Fruit fly (Drosophila melanogaster) whole organism, embryonic: Measurements from ENCODE around the gene CG31493.

Experiments
- CG10431 ChIP-seq: fragments of 200-800 bp; sonication (Bioruptor generic); optimal IDR thresholded peaks from 3 replicates; lab custom pipeline; 2018; ENCODE audit warnings: missing biosample characterization, mild to moderate bottlenecking, missing genetic modification characterization
- CG10565 ChIP-seq: fragments of 200-800 bp; sonication (Bioruptor generic); optimal IDR thresholded peaks from 3 replicates; lab custom pipeline; 2016; ENCODE audit warnings: missing biosample characterization, mild to moderate bottlenecking, missing genetic modification characterization
- CG11247 ChIP-seq: fragments of 200-800 bp; sonication (Bioruptor generic); IDR thresholded peaks from 2 replicates; pipeline ENCODE4 v1.3.6; 2022; ENCODE audit warnings: missing biosample characterization, missing genetic modification characterization
- CG12236 ChIP-seq: fragments of 200-800 bp; sonication (Bioruptor generic); optimal IDR thresholded peaks from 2 replicates; lab custom pipeline; 2016; ENCODE audit warnings: missing biosample characterization, missing genetic modification characterization
- CG12659 ChIP-seq: fragments of 200-800 bp; sonication (Bioruptor generic); optimal IDR thresholded peaks from 3 replicates; lab custom pipeline; 2017; ENCODE audit warnings: mild to moderate bottlenecking, missing biosample characterization, missing genetic modification reagents, missing genetic modification characterization
- CG12744 ChIP-seq: fragments of 200-800 bp; sonication (Bioruptor generic); optimal IDR thresholded peaks from 2 replicates; lab custom pipeline; 2016; ENCODE audit warnings: missing biosample characterization, missing genetic modification characterization
- CG12942 ChIP-seq: fragments of 200-800 bp; sonication (Bioruptor generic); optimal IDR thresholded peaks from 3 replicates; lab custom pipeline; 2016; ENCODE audit warnings: missing biosample characterization, missing genetic modification characterization
- CG14014 ChIP-seq: fragments of 200-800 bp; sonication (Bioruptor generic); IDR thresholded peaks from 2 replicates; pipeline ENCODE4 v1.3.6; 2022; ENCODE audit warnings: missing biosample characterization, missing genetic modification characterization
- CG14965 ChIP-seq: fragments of 200-800 bp; sonication (Bioruptor generic); optimal IDR thresholded peaks from 2 replicates; lab custom pipeline; 2016; ENCODE audit warnings: missing biosample characterization, missing genetic modification characterization, borderline replicate concordance
- CG15011 ChIP-seq: fragments of 200-800 bp; sonication (Bioruptor generic); optimal IDR thresholded peaks from 3 replicates; lab custom pipeline; 2018; ENCODE audit warnings: missing biosample characterization, mild to moderate bottlenecking, missing genetic modification characterization
- CG15269 ChIP-seq: fragments of 200-800 bp; sonication (Bioruptor generic); optimal IDR thresholded peaks from 2 replicates; lab custom pipeline; 2018; ENCODE audit warnings: missing biosample characterization, mild to moderate bottlenecking, missing genetic modification characterization, moderate library complexity
- CG17568 ChIP-seq: fragments of 200-800 bp; sonication (Bioruptor generic); optimal IDR thresholded peaks from 2 replicates; lab custom pipeline; 2018; ENCODE audit warnings: missing biosample characterization, mild to moderate bottlenecking, missing genetic modification characterization, moderate library complexity
- CG2116 ChIP-seq: fragments of 200-800 bp; sonication (Bioruptor generic); optimal IDR thresholded peaks from 3 replicates; lab custom pipeline; 2018; ENCODE audit warnings: missing biosample characterization, mild to moderate bottlenecking, missing genetic modification characterization
- CG2678 ChIP-seq: fragments of 200-800 bp; sonication (Bioruptor generic); optimal IDR thresholded peaks from 3 replicates; lab custom pipeline; 2019; ENCODE audit warnings: missing biosample characterization, mild to moderate bottlenecking, missing genetic modification characterization, moderate library complexity
- CG31365 ChIP-seq: fragments of 200-800 bp; sonication (Bioruptor generic); optimal IDR thresholded peaks from 2 replicates; lab custom pipeline; 2018; ENCODE audit warnings: missing biosample characterization, mild to moderate bottlenecking, missing genetic modification characterization
- CG5245 ChIP-seq: fragments of 200-800 bp; sonication (Bioruptor generic); optimal IDR thresholded peaks from 3 replicates; lab custom pipeline; 2016; ENCODE audit warnings: missing biosample characterization, missing genetic modification characterization
- CG7928 ChIP-seq: fragments of 200-800 bp; sonication (Bioruptor generic); optimal IDR thresholded peaks from 2 replicates; lab custom pipeline; 2017; ENCODE audit warnings: missing biosample characterization, mild to moderate bottlenecking, missing genetic modification characterization
- CG8944 ChIP-seq: fragments of 200-800 bp; sonication (Bioruptor generic); optimal IDR thresholded peaks from 3 replicates; lab custom pipeline; 2016; ENCODE audit warnings: missing biosample characterization, missing genetic modification characterization
- CG9215 ChIP-seq: fragments of 200-800 bp; sonication (Bioruptor generic); IDR thresholded peaks from 2 replicates; pipeline ENCODE4 v1.3.6; 2022; ENCODE audit warnings: missing biosample characterization, missing genetic modification characterization
- CG9727 ChIP-seq: fragments of 200-800 bp; sonication (Bioruptor generic); optimal IDR thresholded peaks from 3 replicates; lab custom pipeline; 2017; ENCODE audit warnings: missing biosample characterization, mild to moderate bottlenecking, missing genetic modification characterization
- D19A ChIP-seq: fragments of 200-800 bp; optimal IDR thresholded peaks from 3 replicates; lab custom pipeline; 2019; ENCODE audit warnings: missing biosample characterization, mild to moderate bottlenecking, missing genetic modification characterization, moderate library complexity
- E2f1 ChIP-seq: fragments of 200-800 bp; sonication (Bioruptor generic); IDR thresholded peaks from 2 replicates; pipeline ENCODE4 v1.3.6; 2022; ENCODE audit warnings: missing biosample characterization, missing genetic modification characterization
- Ets65A ChIP-seq: fragments of 200-800 bp; sonication (Bioruptor generic); peaks from one replicate; lab custom pipeline; 2016; ENCODE audit warnings: missing biosample characterization, missing genetic modification characterization
- Gug ChIP-seq: fragments of 200-800 bp; sonication (Bioruptor generic); IDR thresholded peaks from 4 replicates; pipeline ENCODE4 v1.3.6; 2022; ENCODE audit warnings: missing biosample characterization, missing genetic modification characterization
- Hr39 ChIP-seq: fragments of >200 bp; optimal IDR thresholded peaks from 2 replicates; lab custom pipeline; 2017
- Jarid2 ChIP-seq: fragments of 200-800 bp; sonication (Bioruptor generic); optimal IDR thresholded peaks from 3 replicates; lab custom pipeline; 2017; ENCODE audit warnings: mild to moderate bottlenecking, missing biosample characterization, missing genetic modification reagents, missing genetic modification characterization
- Neu2 ChIP-seq: fragments of 200-800 bp; sonication (Bioruptor generic); optimal IDR thresholded peaks from 3 replicates; lab custom pipeline; 2016; ENCODE audit warnings: missing biosample characterization, missing genetic modification characterization, borderline replicate concordance
- Oaz ChIP-seq: fragments of 200-800 bp; sonication (Bioruptor generic); IDR thresholded peaks from 2 replicates; pipeline ENCODE4 v1.3.6; 2022; ENCODE audit warnings: missing biosample characterization, missing genetic modification characterization
- PHDP ChIP-seq: fragments of 200-800 bp; sonication (Bioruptor generic); optimal IDR thresholded peaks from 3 replicates; lab custom pipeline; 2018; ENCODE audit warnings: missing biosample characterization, mild to moderate bottlenecking, missing genetic modification characterization, moderate library complexity
- Side ChIP-seq: fragments of 200-800 bp; sonication (Bioruptor generic); optimal IDR thresholded peaks from 2 replicates; lab custom pipeline; 2016; ENCODE audit warnings: missing biosample characterization, missing genetic modification characterization
- Stat92E ChIP-seq, 3 experiments: fragments of >200 bp in 2 of 3; fragments of 200-800 bp in 1 of 3; sonication (Bioruptor generic) in 1 of 3; optimal IDR thresholded peaks; 2 replicates each; lab custom pipeline; 2017 to 2019; ENCODE audit warnings: missing biosample characterization in 3 of 3, missing genetic modification characterization in 3 of 3, mild to moderate bottlenecking in 1 of 3, moderate library complexity in 1 of 3
- YL-1 ChIP-seq: fragments of 200-800 bp; sonication (Bioruptor generic); optimal IDR thresholded peaks from 3 replicates; lab custom pipeline; 2017; ENCODE audit warnings: missing biosample characterization, mild to moderate bottlenecking, missing genetic modification characterization
- ab ChIP-seq: fragments of 200-800 bp; sonication (Bioruptor generic); optimal IDR thresholded peaks from 2 replicates; lab custom pipeline; 2016; ENCODE audit warnings: missing biosample characterization, missing genetic modification characterization
- ato ChIP-seq: fragments of 200-800 bp; sonication (Bioruptor generic); IDR thresholded peaks from 2 replicates; pipeline ENCODE4 v1.3.6; 2022; ENCODE audit warnings: missing biosample characterization, missing genetic modification characterization; ENCODE audit not compliant: partially characterized antibody
- cas ChIP-seq: fragments of 200-800 bp; sonication (Bioruptor generic); IDR thresholded peaks from 2 replicates; pipeline ENCODE4 v1.3.6; 2022; ENCODE audit warnings: missing biosample characterization, missing genetic modification characterization
- chm ChIP-seq: fragments of 200-800 bp; sonication (Bioruptor generic); IDR thresholded peaks from 2 replicates; pipeline ENCODE4 v1.3.6; 2022; ENCODE audit warnings: missing biosample characterization, missing genetic modification characterization
- chn ChIP-seq: fragments of 200-800 bp; sonication (Bioruptor generic); optimal IDR thresholded peaks from 2 replicates; lab custom pipeline; 2016; ENCODE audit warnings: missing biosample characterization, missing genetic modification characterization
- crc ChIP-seq: fragments of 200-800 bp; sonication (Bioruptor generic); optimal IDR thresholded peaks from 2 replicates; lab custom pipeline; 2016; ENCODE audit warnings: missing biosample characterization, missing genetic modification characterization
- cwo ChIP-seq: fragments of 200-800 bp; sonication (Bioruptor generic); optimal IDR thresholded peaks from 3 replicates; lab custom pipeline; 2017; ENCODE audit warnings: missing biosample characterization, missing genetic modification characterization, mild to moderate bottlenecking, moderate library complexity, missing genetic modification reagents
- dmrt11E ChIP-seq: fragments of 200-800 bp; sonication (Bioruptor generic); optimal IDR thresholded peaks from 3 replicates; lab custom pipeline; 2018; ENCODE audit warnings: missing biosample characterization, mild to moderate bottlenecking, missing genetic modification characterization, moderate library complexity
- dysf ChIP-seq: fragments of 200-800 bp; sonication (Bioruptor generic); IDR thresholded peaks from 3 replicates; pipeline ENCODE4 v1.3.6; 2022; ENCODE audit warnings: missing biosample characterization, missing genetic modification characterization
- eyg ChIP-seq: fragments of 200-800 bp; sonication (Bioruptor generic); optimal IDR thresholded peaks from 3 replicates; lab custom pipeline; 2016; ENCODE audit warnings: missing biosample characterization, missing genetic modification characterization
- gfzf ChIP-seq: fragments of 200-800 bp; sonication (Bioruptor generic); optimal IDR thresholded peaks from 2 replicates; lab custom pipeline; 2016; ENCODE audit warnings: missing biosample characterization, mild to moderate bottlenecking, missing genetic modification characterization, moderate library complexity
- mam ChIP-seq: fragments of 200-800 bp; sonication (Bioruptor generic); optimal IDR thresholded peaks from 3 replicates; lab custom pipeline; 2016; ENCODE audit warnings: missing biosample characterization, missing genetic modification characterization
- nerfin-2 ChIP-seq: fragments of 200-800 bp; sonication (Bioruptor generic); IDR thresholded peaks from 2 replicates; pipeline ENCODE4 v1.3.6; 2022; ENCODE audit warnings: missing biosample characterization, missing genetic modification characterization; ENCODE audit not compliant: partially characterized antibody
- sc ChIP-seq, 3 experiments: fragments of >200 bp in 2 of 3; fragments of 200-800 bp in 1 of 3; sonication (Bioruptor generic) in 1 of 3; optimal IDR thresholded peaks; 2 replicates in 2 of 3; 3 replicates in 1 of 3; lab custom pipeline; 2017; ENCODE audit warnings: mild to moderate bottlenecking in 1 of 3, missing biosample characterization in 1 of 3, missing genetic modification characterization in 1 of 3, missing genetic modification reagents in 1 of 3
- trem ChIP-seq: fragments of 200-800 bp; optimal IDR thresholded peaks from 3 replicates; lab custom pipeline; 2019; ENCODE audit warnings: missing biosample characterization, mild to moderate bottlenecking, missing genetic modification characterization, moderate library complexity
- zen2 ChIP-seq: fragments of 200-800 bp; sonication (Bioruptor generic); IDR thresholded peaks from 3 replicates; pipeline ENCODE4 v1.3.6; 2022; ENCODE audit warnings: missing biosample characterization, missing genetic modification characterization; ENCODE audit not compliant: partially characterized antibody

The CG31493 gene

DNA sequence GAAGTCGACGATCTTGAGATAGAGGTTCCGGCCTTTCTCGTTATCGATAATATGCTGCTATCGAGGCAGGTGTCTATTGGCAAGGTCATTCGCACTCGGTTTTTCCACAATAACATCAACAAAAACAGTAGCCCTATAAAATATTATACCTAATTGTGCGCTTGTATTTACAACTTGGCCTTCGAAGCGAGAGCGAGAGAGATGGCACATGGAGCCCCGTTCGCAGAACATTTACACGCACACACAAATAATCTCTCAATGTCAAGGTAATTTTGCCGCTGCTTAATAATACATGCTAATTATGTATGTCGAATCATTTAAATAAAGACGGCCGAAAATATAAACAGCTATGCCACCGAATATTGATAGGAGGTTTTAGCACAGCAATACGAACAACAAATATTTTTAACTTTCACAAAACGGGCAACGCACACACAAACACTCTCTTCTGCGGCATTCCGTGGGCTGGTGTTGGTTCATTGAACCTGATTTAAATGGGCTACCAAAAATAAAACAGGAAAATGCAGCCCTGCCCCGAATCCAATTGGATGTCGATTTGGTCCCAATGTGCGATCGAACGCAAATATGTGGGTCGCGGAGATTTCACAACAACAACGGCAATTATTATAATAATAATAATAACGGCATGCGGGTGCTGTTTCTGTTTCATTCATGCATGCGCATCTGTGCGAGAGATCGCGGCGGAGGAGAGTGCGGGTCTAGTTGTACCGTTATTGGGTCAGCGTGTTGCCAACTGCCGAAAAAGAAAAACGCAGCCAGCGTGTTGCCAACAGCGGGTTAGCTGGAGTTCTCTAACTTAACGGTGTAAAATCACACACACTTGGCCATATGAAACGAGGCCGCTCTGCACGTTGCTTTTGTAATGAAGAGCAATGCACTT lies 8.9 kb upstream of the CG31493 start (continued):
- TF ChIP-seq mam (GFP tag; lab: Kevin White, UChicago): no peak
- no peak for TF ChIP-seq CG15011 (GFP tag; lab: Kevin White, UChicago)
- TF ChIP-seq E2f1 (GFP tag; lab: Robert Waterston, UW): no peak
- peak; percentile 37; the same call in 1 of the 2 replicates for TF ChIP-seq CG9215 (GFP tag; lab: Robert Waterston, UW)
- peak; percentile 1 for TF ChIP-seq cwo (GFP tag; lab: Kevin White, UChicago)
- TF ChIP-seq YL-1: no peak
- TF ChIP-seq CG11247: no peak
- TF ChIP-seq CG2678: no peak
- no peak for TF ChIP-seq CG12744 (GFP tag; lab: Kevin White, UChicago)
- no peak for TF ChIP-seq Neu2 (GFP tag; lab: Kevin White, UChicago)
- TF ChIP-seq ato (GFP tag; lab: Robert Waterston, UW): no peak
- no peak for TF ChIP-seq CG12659 (GFP tag; lab: Kevin White, UChicago)
- TF ChIP-seq dmrt11E (tag; lab: Kevin White, UChicago): no peak
- TF ChIP-seq CG14965 (GFP tag; lab: Kevin White, UChicago): no peak
- no peak for TF ChIP-seq chn (GFP tag; lab: Kevin White, UChicago)
- TF ChIP-seq crc (GFP tag; lab: Kevin White, UChicago): no peak
- no peak for TF ChIP-seq gfzf (GFP tag; lab: Kevin White, UChicago)
- TF ChIP-seq CG5245 (GFP tag; lab: Kevin White, UChicago): no peak
- no peak for TF ChIP-seq PHDP (tag; lab: Kevin White, UChicago)
- no peak for TF ChIP-seq cas (GFP tag; lab: Robert Waterston, UW)
- no peak for TF ChIP-seq CG10565
- TF ChIP-seq CG9727 (GFP tag; lab: Kevin White, UChicago): peak; percentile 2
- 0 out of 2 replicates have a peak, but pooled peaks have one; percentile 39 for TF ChIP-seq chm (GFP tag; lab: Robert Waterston, UW)
- no peak for TF ChIP-seq nerfin-2 (GFP tag; lab: Robert Waterston, UW)
- no peak for TF ChIP-seq CG14014
- TF ChIP-seq Hr39 (lab: Kevin White, UChicago): no peak
- TF ChIP-seq CG12942 (GFP tag; lab: Kevin White, UChicago): no peak
- TF ChIP-seq CG17568 (GFP tag; lab: Kevin White, UChicago): no peak
- peak; percentile 26 for TF ChIP-seq CG2116 (GFP tag; lab: Kevin White, UChicago)
- TF ChIP-seq Gug: no peak
- no peak for TF ChIP-seq ab
- no peak for TF ChIP-seq Side (GFP tag; lab: Kevin White, UChicago)
- no peak for TF ChIP-seq sc (optimal IDR thresholded peaks at IDR 0.05; lab: Kevin White, UChicago)
- TF ChIP-seq sc (GFP tag; optimal IDR thresholded peaks at IDR 0.05; lab: Kevin White, UChicago): no peak
- no peak for TF ChIP-seq zen2 (GFP tag; lab: Robert Waterston, UW)
- no peak for TF ChIP-seq dysf
- TF ChIP-seq Oaz (GFP tag; lab: Robert Waterston, UW): no peak
- no peak for TF ChIP-seq CG8944 (GFP tag; lab: Kevin White, UChicago)
- TF ChIP-seq CG7928 (GFP tag; lab: Kevin White, UChicago): no peak
- no peak for TF ChIP-seq CG31365 (tag; lab: Kevin White, UChicago)
- peak; percentile 11 for TF ChIP-seq D19A (tag; lab: Kevin White, UChicago)
- TF ChIP-seq eyg (GFP tag; lab: Kevin White, UChicago): no peak
- no peak for TF ChIP-seq CG12236 (GFP tag; lab: Kevin White, UChicago)
- no peak for TF ChIP-seq CG10431 (GFP tag; lab: Kevin White, UChicago)
- TF ChIP-seq Jarid2 (GFP tag; lab: Kevin White, UChicago): no peak
- no peak for TF ChIP-seq CG15269
- no peak for TF ChIP-seq trem
- TF ChIP-seq Stat92E (GFP tag; optimal IDR thresholded peaks at IDR 0.05; lab: Kevin White, UChicago): no peak
- TF ChIP-seq Ets65A (GFP tag; lab: Kevin White, UChicago): no peak
